Fruit fly (Drosophila melanogaster) whole organism, prepupa: ENCODE results near the gene sage.

Source experiments
- Blimp-1 ChIP-seq: fragments of 200-800 bp; sonication (Bioruptor generic); optimal IDR thresholded peaks from 3 replicates; lab custom pipeline; 2017; ENCODE audit warnings: missing biosample characterization, missing genetic modification characterization, mild to moderate bottlenecking, moderate library complexity, missing genetic modification reagents
- CG10631 ChIP-seq: fragments of 200-800 bp; sonication (Bioruptor generic); optimal IDR thresholded peaks from 2 replicates; lab custom pipeline; 2016; ENCODE audit warnings: missing biosample characterization, missing genetic modification characterization
- CG10669 ChIP-seq: fragments of 200-800 bp; sonication (Bioruptor generic); optimal IDR thresholded peaks from 3 replicates; lab custom pipeline; 2018; ENCODE audit warnings: missing biosample characterization, mild to moderate bottlenecking, missing genetic modification characterization, moderate library complexity
- CG11294 ChIP-seq: fragments of 200-800 bp; sonication (Bioruptor generic); IDR thresholded peaks from 2 replicates; pipeline ENCODE4 v1.3.6; 2022; ENCODE audit warnings: missing biosample characterization, missing genetic modification characterization
- CG11762 ChIP-seq: fragments of 200-800 bp; sonication (Bioruptor generic); optimal IDR thresholded peaks from 3 replicates; lab custom pipeline; 2016; ENCODE audit warnings: missing biosample characterization, missing genetic modification characterization; ENCODE audit not compliant: insufficient read depth
- CG11902 ChIP-seq: fragments of 200-800 bp; sonication (Bioruptor generic); optimal IDR thresholded peaks from 3 replicates; lab custom pipeline; 2016; ENCODE audit warnings: missing biosample characterization, missing genetic modification characterization
- CG15336 ChIP-seq: fragments of 200-800 bp; sonication (Bioruptor generic); IDR thresholded peaks from 2 replicates; pipeline ENCODE4 v1.3.6; 2022; ENCODE audit warnings: missing biosample characterization, missing genetic modification characterization
- CG1621 ChIP-seq: fragments of 200-800 bp; sonication (Bioruptor generic); optimal IDR thresholded peaks from 3 replicates; lab custom pipeline; 2018; ENCODE audit warnings: missing biosample characterization, mild to moderate bottlenecking, missing genetic modification characterization
- CG16779 ChIP-seq: fragments of 200-800 bp; sonication (Bioruptor generic); optimal IDR thresholded peaks from 3 replicates; lab custom pipeline; 2017; ENCODE audit warnings: missing biosample characterization, mild to moderate bottlenecking, missing genetic modification characterization
- CG3032 ChIP-seq: fragments of 200-800 bp; optimal IDR thresholded peaks from 2 replicates; lab custom pipeline; 2019; ENCODE audit warnings: missing biosample characterization, mild to moderate bottlenecking, missing genetic modification characterization, moderate library complexity
- CG31627 ChIP-seq: fragments of 200-800 bp; sonication (Bioruptor generic); optimal IDR thresholded peaks from 3 replicates; lab custom pipeline; 2016; ENCODE audit warnings: missing biosample characterization, missing genetic modification characterization
- CG32006 ChIP-seq: fragments of 200-800 bp; sonication (Bioruptor generic); optimal IDR thresholded peaks from 3 replicates; lab custom pipeline; 2017; ENCODE audit warnings: missing biosample characterization, mild to moderate bottlenecking, missing genetic modification characterization
- CG4318 ChIP-seq: fragments of 200-800 bp; sonication (Bioruptor generic); optimal IDR thresholded peaks from 3 replicates; lab custom pipeline; 2017; ENCODE audit warnings: missing biosample characterization, mild to moderate bottlenecking, missing genetic modification characterization
- CG6163 ChIP-seq: fragments of 200-800 bp; sonication (Bioruptor generic); IDR thresholded peaks from 3 replicates; pipeline ENCODE4 v1.3.6; 2022; ENCODE audit warnings: missing biosample characterization, missing genetic modification characterization
- CG6276 ChIP-seq: fragments of 200-800 bp; sonication (Bioruptor generic); optimal IDR thresholded peaks from 2 replicates; lab custom pipeline; 2017; ENCODE audit warnings: missing biosample characterization, mild to moderate bottlenecking, missing genetic modification characterization
- CG6792 ChIP-seq: fragments of 200-800 bp; sonication (Bioruptor generic); optimal IDR thresholded peaks from 3 replicates; lab custom pipeline; 2016; ENCODE audit warnings: missing biosample characterization, missing genetic modification characterization
- CG6808 ChIP-seq: fragments of 200-800 bp; sonication (Bioruptor generic); optimal IDR thresholded peaks from 3 replicates; lab custom pipeline; 2017; ENCODE audit warnings: missing biosample characterization, missing genetic modification characterization, mild to moderate bottlenecking, moderate library complexity, missing genetic modification reagents
- CG6854 ChIP-seq: fragments of 200-800 bp; sonication (Bioruptor generic); optimal IDR thresholded peaks from 2 replicates; lab custom pipeline; 2017; ENCODE audit warnings: missing biosample characterization, mild to moderate bottlenecking, missing genetic modification characterization
- CG7368 ChIP-seq: fragments of 200-800 bp; sonication (Bioruptor generic); optimal IDR thresholded peaks from 3 replicates; lab custom pipeline; 2016; ENCODE audit warnings: missing biosample characterization, missing genetic modification characterization
- CG8319 ChIP-seq: fragments of 200-800 bp; sonication (Bioruptor generic); optimal IDR thresholded peaks from 3 replicates; lab custom pipeline; 2016; ENCODE audit warnings: missing biosample characterization, missing genetic modification characterization
- CG8632 ChIP-seq: fragments of 200-800 bp; sonication (Bioruptor generic); optimal IDR thresholded peaks from 3 replicates; lab custom pipeline; 2016; ENCODE audit warnings: missing biosample characterization, missing genetic modification characterization
- CG9139 ChIP-seq: fragments of 200-800 bp; sonication (Bioruptor generic); optimal IDR thresholded peaks from 3 replicates; lab custom pipeline; 2017; ENCODE audit warnings: missing biosample characterization, mild to moderate bottlenecking, missing genetic modification characterization
- Eip75B ChIP-seq: fragments of 200-800 bp; sonication (Bioruptor generic); optimal IDR thresholded peaks from 3 replicates; lab custom pipeline; 2016; ENCODE audit warnings: missing biosample characterization, missing genetic modification characterization
- Eip78C ChIP-seq: fragments of 200-800 bp; sonication (Bioruptor generic); peaks from one replicate; lab custom pipeline; 2016; ENCODE audit warnings: missing biosample characterization, missing genetic modification characterization
- Eip93F ChIP-seq: fragments of 200-800 bp; sonication (Bioruptor generic); optimal IDR thresholded peaks from 2 replicates; lab custom pipeline; 2016; ENCODE audit warnings: missing biosample characterization, mild to moderate bottlenecking, missing genetic modification characterization
- Ets96B ChIP-seq: fragments of 200-800 bp; optimal IDR thresholded peaks from 2 replicates; lab custom pipeline; 2019; ENCODE audit warnings: missing biosample characterization, mild to moderate bottlenecking, missing genetic modification characterization, moderate library complexity
- Hr38 ChIP-seq: sonication (Bioruptor generic); optimal IDR thresholded peaks from 2 replicates; lab custom pipeline; 2016; ENCODE audit warnings: missing biosample characterization, missing genetic modification characterization
- Hr39 ChIP-seq: fragments of 200-800 bp; sonication (Bioruptor generic); optimal IDR thresholded peaks from 2 replicates; lab custom pipeline; 2016; ENCODE audit warnings: missing biosample characterization, missing genetic modification characterization
- Hr4 ChIP-seq: fragments of 200-800 bp; sonication (Bioruptor generic); optimal IDR thresholded peaks from 3 replicates; lab custom pipeline; 2016; ENCODE audit warnings: missing biosample characterization, missing genetic modification characterization
- Met ChIP-seq: fragments of 200-800 bp; sonication (Bioruptor generic); optimal IDR thresholded peaks from 3 replicates; lab custom pipeline; 2016; ENCODE audit warnings: missing biosample characterization, missing genetic modification characterization
- OdsH ChIP-seq: fragments of 200-800 bp; sonication (Bioruptor generic); optimal IDR thresholded peaks from 3 replicates; lab custom pipeline; 2016; ENCODE audit warnings: missing biosample characterization, missing genetic modification characterization
- Smox ChIP-seq: fragments of 200-800 bp; sonication (Bioruptor generic); optimal IDR thresholded peaks from 3 replicates; lab custom pipeline; 2016; ENCODE audit warnings: missing biosample characterization, missing genetic modification characterization
- Sox14 ChIP-seq: fragments of 200-800 bp; sonication (Bioruptor generic); optimal IDR thresholded peaks from 3 replicates; lab custom pipeline; 2016; ENCODE audit warnings: missing biosample characterization, missing genetic modification characterization
- Sox15 ChIP-seq: fragments of 200-800 bp; sonication (Bioruptor generic); optimal IDR thresholded peaks from 3 replicates; lab custom pipeline; 2016; ENCODE audit warnings: missing biosample characterization, missing genetic modification characterization
- achi ChIP-seq: fragments of 200-800 bp; sonication (Bioruptor generic); optimal IDR thresholded peaks from 3 replicates; lab custom pipeline; 2016; ENCODE audit warnings: missing biosample characterization, missing genetic modification characterization
- acj6 ChIP-seq: fragments of 200-800 bp; sonication (Bioruptor generic); optimal IDR thresholded peaks from 3 replicates; lab custom pipeline; 2016; ENCODE audit warnings: missing biosample characterization, missing genetic modification characterization
- dac ChIP-seq: fragments of 200-800 bp; sonication (Bioruptor generic); optimal IDR thresholded peaks from 2 replicates; lab custom pipeline; 2017; ENCODE audit warnings: missing biosample characterization, mild to moderate bottlenecking, missing genetic modification characterization
- dsx ChIP-seq: fragments of 200-800 bp; optimal IDR thresholded peaks from 3 replicates; lab custom pipeline; 2019; ENCODE audit warnings: missing biosample characterization, mild to moderate bottlenecking, missing genetic modification characterization, moderate library complexity; ENCODE audit not compliant: poor library complexity, severe bottlenecking
- fd59A ChIP-seq: fragments of 200-800 bp; sonication (Bioruptor generic); optimal IDR thresholded peaks from 2 replicates; lab custom pipeline; 2017; ENCODE audit warnings: missing biosample characterization, mild to moderate bottlenecking, missing genetic modification characterization, missing genetic modification reagents
- fd85E ChIP-seq: fragments of 200-800 bp; sonication (Bioruptor generic); optimal IDR thresholded peaks from 3 replicates; lab custom pipeline; 2016; ENCODE audit warnings: missing biosample characterization, missing genetic modification characterization
- fkh ChIP-seq: fragments of 200-800 bp; sonication (Bioruptor generic); optimal IDR thresholded peaks from 3 replicates; lab custom pipeline; 2017; ENCODE audit warnings: missing biosample characterization, mild to moderate bottlenecking, missing genetic modification characterization, moderate library complexity
- pdm3 ChIP-seq: fragments of 200-800 bp; sonication (Bioruptor generic); optimal IDR thresholded peaks from 3 replicates; lab custom pipeline; 2016; ENCODE audit warnings: missing biosample characterization, missing genetic modification characterization
- salr ChIP-seq, 2 experiments: fragments of 200-800 bp; sonication (Bioruptor generic); optimal IDR thresholded peaks; 3 replicates each; lab custom pipeline; 2016 to 2018; ENCODE audit warnings: missing biosample characterization in 2 of 2, missing genetic modification characterization in 2 of 2, mild to moderate bottlenecking in 1 of 2
- spab ChIP-seq: fragments of 200-800 bp; sonication (Bioruptor generic); optimal IDR thresholded peaks from 2 replicates; lab custom pipeline; 2017; ENCODE audit warnings: missing biosample characterization, mild to moderate bottlenecking, missing genetic modification characterization, missing genetic modification reagents
- svp ChIP-seq: fragments of 200-800 bp; sonication (Bioruptor generic); peaks from one replicate; lab custom pipeline; 2016; ENCODE audit warnings: missing biosample characterization, missing genetic modification characterization
- topi ChIP-seq: fragments of 200-800 bp; sonication (Bioruptor generic); optimal IDR thresholded peaks from 3 replicates; lab custom pipeline; 2016; ENCODE audit warnings: missing biosample characterization, missing genetic modification characterization
- vri ChIP-seq: fragments of 200-800 bp; sonication (Bioruptor generic); optimal IDR thresholded peaks from 3 replicates; lab custom pipeline; 2016; ENCODE audit warnings: missing biosample characterization, mild to moderate bottlenecking, missing genetic modification characterization

The sage gene

DNA sequence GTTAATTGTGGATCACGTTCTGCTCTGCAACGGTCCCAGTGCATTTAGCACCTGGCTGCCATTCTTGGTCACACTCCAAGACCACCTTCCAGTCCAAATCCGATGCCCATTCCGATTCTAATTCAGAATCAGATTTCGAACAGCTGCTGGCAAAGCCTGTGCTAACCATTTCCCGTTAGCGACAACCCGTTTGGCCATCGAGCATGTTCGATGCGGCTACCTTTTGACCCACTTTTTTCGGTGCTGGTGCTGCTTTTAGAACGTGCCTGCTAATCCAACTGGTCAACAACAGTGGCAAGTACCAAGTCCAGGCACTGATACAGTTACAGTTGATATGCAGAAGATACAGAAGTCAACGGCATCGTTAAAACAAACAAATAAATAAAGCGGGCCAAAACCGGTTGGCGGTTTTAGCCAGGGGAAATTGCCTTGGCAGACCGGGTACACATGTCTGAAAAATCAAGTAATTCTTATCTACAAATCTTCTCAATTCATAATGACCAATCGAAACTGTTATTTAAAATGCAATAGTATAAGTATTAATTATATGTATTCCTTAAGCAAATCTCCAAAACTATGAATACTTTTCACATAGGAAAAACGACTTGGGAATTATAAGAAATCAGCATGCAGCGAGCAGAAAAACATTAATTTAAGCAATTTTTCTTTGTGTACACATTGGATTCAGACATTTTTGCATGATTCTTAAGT, 14.8 kb downstream of the sage start (continued):
- no peak for TF ChIP-seq CG9139
- TF ChIP-seq acj6 (GFP tag; lab: Kevin White, UChicago) = peak; percentile 33
- TF ChIP-seq Sox15 = no peak
- no peak for TF ChIP-seq CG8632
- no peak for TF ChIP-seq CG7368 (GFP tag; lab: Kevin White, UChicago)
- no peak for TF ChIP-seq vri (GFP tag; lab: Kevin White, UChicago)
- peak; percentile 5 for TF ChIP-seq Ets96B (tag; lab: Kevin White, UChicago)
- no peak for TF ChIP-seq CG6792
- TF ChIP-seq CG11294 (GFP tag; lab: Robert Waterston, UW) = no peak
- peak; percentile 13 for TF ChIP-seq dsx (GFP tag; lab: Kevin White, UChicago)
- TF ChIP-seq CG16779 = no peak
- TF ChIP-seq CG6854 (GFP tag; lab: Kevin White, UChicago) = peak; percentile 14
- TF ChIP-seq OdsH (GFP tag; lab: Kevin White, UChicago) = peak; percentile 27
- TF ChIP-seq Sox14 (GFP tag; lab: Kevin White, UChicago) = peak; percentile 19
- TF ChIP-seq CG1621 = no peak
- TF ChIP-seq dac (GFP tag; lab: Kevin White, UChicago) = no peak
- TF ChIP-seq CG10631 = no peak
- peak; percentile 20 for TF ChIP-seq Eip75B (GFP tag; lab: Kevin White, UChicago)
- TF ChIP-seq Blimp-1 (GFP tag; lab: Kevin White, UChicago) = no peak
- no peak for TF ChIP-seq fd59A (GFP tag; lab: Kevin White, UChicago)
- no peak for TF ChIP-seq CG11902 (GFP tag; lab: Kevin White, UChicago)
- TF ChIP-seq salr (GFP tag; optimal IDR thresholded peaks at IDR 0.05; lab: Kevin White, UChicago) = no peak
- peak; percentile 32 for TF ChIP-seq Hr39 (GFP tag; lab: Kevin White, UChicago)
- peak; percentile 38 for TF ChIP-seq CG3032 (tag; lab: Kevin White, UChicago)
- no peak for TF ChIP-seq CG8319 (GFP tag; lab: Kevin White, UChicago)
- TF ChIP-seq CG15336 (GFP tag; lab: Robert Waterston, UW) = 0 out of 2 replicates have a peak, but pooled peaks have one; percentile 7
- peak; percentile 41 for TF ChIP-seq pdm3 (GFP tag; lab: Kevin White, UChicago)
- TF ChIP-seq fkh (GFP tag; lab: Kevin White, UChicago) = no peak
- peak; percentile 55 for TF ChIP-seq Smox (GFP tag; lab: Kevin White, UChicago)
- no peak for TF ChIP-seq CG4318 (GFP tag; lab: Kevin White, UChicago)
- peak; percentile 36 for TF ChIP-seq Eip93F (GFP tag; lab: Kevin White, UChicago)
- TF ChIP-seq CG6808 = peak; percentile 46
- peak; percentile 77 for TF ChIP-seq Eip78C
- TF ChIP-seq CG10669 (GFP tag; lab: Kevin White, UChicago) = no peak
- TF ChIP-seq achi (GFP tag; lab: Kevin White, UChicago) = peak; percentile 7

DNA sequence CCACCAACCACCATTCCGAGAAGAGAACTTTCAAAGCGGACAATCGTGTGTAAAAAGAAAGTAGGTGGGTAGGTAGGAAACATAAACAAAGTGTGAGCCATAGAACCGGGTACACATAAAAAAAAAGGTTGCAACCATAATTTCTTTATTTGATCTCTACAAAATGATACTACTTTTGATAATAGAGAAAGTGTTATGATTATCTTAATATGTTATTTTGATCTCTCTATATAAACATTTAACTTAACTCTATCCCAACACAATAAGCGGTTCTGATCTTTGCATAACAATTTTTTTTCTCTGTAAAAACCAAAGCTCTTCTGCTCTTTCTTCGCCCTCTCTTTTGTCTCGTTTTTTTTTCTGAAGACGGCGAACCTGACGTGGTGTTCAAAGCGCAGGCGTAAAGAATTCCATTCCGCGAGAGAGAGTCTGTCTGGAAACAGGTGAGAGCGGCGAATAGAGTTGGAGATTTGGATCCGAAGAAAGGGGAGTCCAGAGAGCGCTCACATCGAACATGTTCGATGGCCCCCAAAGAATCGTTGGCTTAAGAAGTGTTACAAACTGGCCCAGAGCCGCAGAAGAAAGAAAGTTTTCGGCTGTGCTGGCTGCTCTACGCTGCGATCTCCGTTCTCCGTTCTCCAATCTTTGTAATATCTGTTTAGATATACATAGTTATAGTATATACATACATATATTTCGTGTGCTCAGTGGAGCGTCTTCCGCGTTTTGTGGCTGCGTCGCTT, 16.9 kb downstream of the sage start:
- TF ChIP-seq CG8632 (peak; percentile 81), CG15336 (GFP tag; lab: Robert Waterston, UW) (peak; percentile 86), CG32006 (GFP tag; lab: Kevin White, UChicago) (peak; percentile 82), dac (GFP tag; lab: Kevin White, UChicago) (peak; percentile 39), svp (GFP tag; lab: Kevin White, UChicago) (peak; percentile 96), CG6808 (peak; percentile 76), acj6 (GFP tag; lab: Kevin White, UChicago) (peak; percentile 81), CG11902 (GFP tag; lab: Kevin White, UChicago) (peak; percentile 46), Hr38 (GFP tag; lab: Kevin White, UChicago) (no peak), Hr4 (GFP tag; lab: Kevin White, UChicago) (peak; percentile 83), achi (GFP tag; lab: Kevin White, UChicago) (peak; percentile 87), dsx (GFP tag; lab: Kevin White, UChicago) (peak; percentile 73), Sox15 (peak; percentile 46), CG31627 (GFP tag; lab: Kevin White, UChicago) (peak; percentile 86), Eip75B (GFP tag; lab: Kevin White, UChicago) (peak; percentile 92), fd85E (peak; percentile 28), Eip78C (peak; percentile 96), CG6276 (peak; percentile 79), topi (GFP tag; lab: Kevin White, UChicago) (peak; percentile 94), Met (GFP tag; lab: Kevin White, UChicago) (peak; percentile 94), spab (GFP tag; lab: Kevin White, UChicago) (peak; percentile 55), CG6792 (peak; percentile 87), CG11762 (GFP tag; lab: Kevin White, UChicago) (peak; percentile 79), CG6163 (peak; percentile 85)
